Worm (Caenorhabditis elegans) whole organism, young adult: ENCODE results near the gene srh-19.

ENCODE experiments used
- B0019.2 ChIP-seq: fragments of 200-800 bp; sonication (Bioruptor generic); conservative IDR thresholded peaks from 2 replicates; pipeline ENCODE4 v1.3.6; 2022; ENCODE audit warnings: missing genetic modification reagents, missing genetic modification characterization, missing compliant biosample characterization
- F23B12.7 ChIP-seq: sonication (generic microtip); optimal IDR thresholded peaks from 2 replicates; lab custom pipeline; 2017; ENCODE audit warnings: missing genetic modification characterization, mild to moderate bottlenecking, missing compliant biosample characterization, antibody characterized with exemption, moderate library complexity; ENCODE audit not compliant: insufficient read depth
- F33H1.4 ChIP-seq: fragments of 200-800 bp; sonication (Bioruptor generic); IDR thresholded peaks from 2 replicates; pipeline ENCODE4 v1.3.6; 2022; ENCODE audit warnings: missing genetic modification reagents, missing genetic modification characterization, missing compliant biosample characterization
- F52B5.7 ChIP-seq: sonication (generic microtip); optimal IDR thresholded peaks from 2 replicates; lab custom pipeline; 2016; ENCODE audit warnings: mild to moderate bottlenecking, missing genetic modification characterization, missing compliant biosample characterization
- F55B11.4 ChIP-seq: sonication (generic microtip); optimal IDR thresholded peaks from 2 replicates; lab custom pipeline; 2016; ENCODE audit warnings: missing compliant biosample characterization, missing genetic modification characterization, borderline replicate concordance; ENCODE audit not compliant: insufficient read depth
- F57A8.1 ChIP-seq: fragments of 200-800 bp; sonication (Bioruptor generic); optimal IDR thresholded peaks from 2 replicates; lab custom pipeline; 2018; ENCODE audit warnings: mild to moderate bottlenecking, missing genetic modification characterization, moderate library complexity, missing compliant biosample characterization
- F57C9.4 ChIP-seq: sonication (generic microtip); optimal IDR thresholded peaks from 2 replicates; lab custom pipeline; 2017; ENCODE audit warnings: mild to moderate bottlenecking, missing genetic modification characterization, missing compliant biosample characterization
- Y56A3A.18 ChIP-seq: fragments of 200-800 bp; sonication (Bioruptor generic); IDR thresholded peaks from 2 replicates; pipeline ENCODE4 v1.3.6; 2022; ENCODE audit warnings: missing genetic modification reagents, missing genetic modification characterization, missing compliant biosample characterization
- Y79H2A.3 ChIP-seq: fragments of 200-800 bp; sonication (Bioruptor generic); conservative IDR thresholded peaks from 2 replicates; pipeline ENCODE4 v1.3.6; 2022; ENCODE audit warnings: missing genetic modification reagents, missing genetic modification characterization, missing compliant biosample characterization
- ZK185.1 ChIP-seq: sonication (generic microtip); optimal IDR thresholded peaks from 2 replicates; lab custom pipeline; 2016; ENCODE audit warnings: mild to moderate bottlenecking, missing genetic modification characterization, missing compliant biosample characterization; ENCODE audit not compliant: poor library complexity, severe bottlenecking
- akir-1 ChIP-seq: fragments of 200-800 bp; sonication (Bioruptor generic); optimal IDR thresholded peaks from 2 replicates; lab custom pipeline; 2018; ENCODE audit warnings: mild to moderate bottlenecking, missing genetic modification characterization, moderate library complexity, missing compliant biosample characterization
- aptf-3 ChIP-seq: fragments of 200-800 bp; sonication (Bioruptor generic); IDR thresholded peaks from 2 replicates; pipeline ENCODE4 v1.3.6; 2022; ENCODE audit warnings: missing genetic modification characterization, missing compliant biosample characterization
- atf-7 ChIP-seq: sonication (generic microtip); optimal IDR thresholded peaks from 2 replicates; lab custom pipeline; 2017; ENCODE audit warnings: mild to moderate bottlenecking, missing genetic modification characterization, missing compliant biosample characterization
- bed-1 ChIP-seq: fragments of 200-800 bp; sonication (Bioruptor generic); IDR thresholded peaks from 2 replicates; pipeline ENCODE4 v1.3.6; 2022; ENCODE audit warnings: missing genetic modification reagents, missing genetic modification characterization, missing compliant biosample characterization
- cebp-2 ChIP-seq: fragments of 200-800 bp; sonication (Bioruptor generic); IDR thresholded peaks from 2 replicates; pipeline ENCODE4 v1.3.6; 2022; ENCODE audit warnings: missing genetic modification characterization, missing compliant biosample characterization
- ceh-27 ChIP-seq: fragments of 200-800 bp; sonication (Bioruptor generic); optimal IDR thresholded peaks from 2 replicates; lab custom pipeline; 2018; ENCODE audit warnings: mild to moderate bottlenecking, missing genetic modification characterization, moderate library complexity, missing compliant biosample characterization
- ceh-40 ChIP-seq: fragments of 200-800 bp; sonication (Bioruptor generic); IDR thresholded peaks from 2 replicates; pipeline ENCODE4 v1.3.6; 2022; ENCODE audit warnings: missing genetic modification characterization, missing compliant biosample characterization
- ceh-58 ChIP-seq: fragments of 200-800 bp; sonication (Bioruptor generic); IDR thresholded peaks from 2 replicates; pipeline ENCODE4 v1.3.6; 2022; ENCODE audit warnings: missing genetic modification characterization, missing compliant biosample characterization
- ceh-91 ChIP-seq: fragments of 200-800 bp; sonication (Bioruptor generic); IDR thresholded peaks from 2 replicates; pipeline ENCODE4 v1.3.6; 2022; ENCODE audit warnings: missing genetic modification reagents, missing genetic modification characterization, missing compliant biosample characterization
- dox-1 ChIP-seq: fragments of 200-800 bp; sonication (Bioruptor generic); IDR thresholded peaks from 2 replicates; pipeline ENCODE4 v1.3.6; 2022; ENCODE audit warnings: missing genetic modification reagents, missing genetic modification characterization, missing compliant biosample characterization
- dpff-1 ChIP-seq: sonication (generic microtip); optimal IDR thresholded peaks from 2 replicates; lab custom pipeline; 2017; ENCODE audit warnings: mild to moderate bottlenecking, missing genetic modification characterization, missing compliant biosample characterization
- egl-44 ChIP-seq: fragments of 200-800 bp; sonication (Bioruptor generic); IDR thresholded peaks from 2 replicates; pipeline ENCODE4 v1.3.6; 2022; ENCODE audit warnings: missing genetic modification reagents, missing genetic modification characterization, missing compliant biosample characterization
- egrh-3 ChIP-seq: fragments of 200-800 bp; sonication (Bioruptor generic); IDR thresholded peaks from 2 replicates; pipeline ENCODE4 v1.3.6; 2022; ENCODE audit warnings: missing genetic modification reagents, missing genetic modification characterization, missing compliant biosample characterization
- ets-4 ChIP-seq: fragments of 200-800 bp; sonication (Bioruptor generic); optimal IDR thresholded peaks from 2 replicates; lab custom pipeline; 2018; ENCODE audit warnings: mild to moderate bottlenecking, missing genetic modification characterization, missing compliant biosample characterization
- hlh-12 ChIP-seq: sonication (generic microtip); optimal IDR thresholded peaks from 2 replicates; lab custom pipeline; 2016; ENCODE audit warnings: missing genetic modification characterization, missing compliant biosample characterization
- hrde-1 ChIP-seq: sonication (generic microtip); optimal IDR thresholded peaks from 2 replicates; lab custom pipeline; 2016; ENCODE audit warnings: missing genetic modification characterization, mild to moderate bottlenecking, missing compliant biosample characterization, moderate library complexity, missing genotype, missing genetic modification reagents, borderline replicate concordance
- hsf-1 ChIP-seq: fragments of 200-800 bp; sonication (Bioruptor generic); IDR thresholded peaks from 2 replicates; pipeline ENCODE4 v1.3.6; 2022; ENCODE audit warnings: missing genetic modification reagents, missing genetic modification characterization, missing compliant biosample characterization
- let-526 ChIP-seq: fragments of 200-800 bp; sonication (Bioruptor generic); IDR thresholded peaks from 2 replicates; pipeline ENCODE4 v1.3.6; 2022; ENCODE audit warnings: missing genetic modification reagents, missing genetic modification characterization, missing compliant biosample characterization
- let-607 ChIP-seq, 2 experiments: fragments of 200-800 bp in 1 of 2; sonication (Bioruptor generic) in 1 of 2; sonication (generic microtip) in 1 of 2; optimal IDR thresholded peaks; 2 replicates each; lab custom pipeline; 2016 to 2018; ENCODE audit warnings: mild to moderate bottlenecking in 2 of 2, missing compliant biosample characterization in 2 of 2, missing genetic modification characterization in 2 of 2, moderate library complexity in 2 of 2, missing genotype in 1 of 2
- lin-26 ChIP-seq: fragments of 200-800 bp; sonication (Bioruptor generic); IDR thresholded peaks from 2 replicates; pipeline ENCODE4 v1.3.6; 2022; ENCODE audit warnings: missing genetic modification reagents, missing genetic modification characterization, missing compliant biosample characterization
- lsy-27 ChIP-seq: sonication (generic microtip); optimal IDR thresholded peaks from 2 replicates; lab custom pipeline; 2017; ENCODE audit warnings: missing genetic modification characterization, mild to moderate bottlenecking, missing compliant biosample characterization, antibody characterized with exemption, missing genotype, borderline replicate concordance; ENCODE audit not compliant: insufficient read depth
- madf-3 ChIP-seq: fragments of 200-800 bp; sonication (Bioruptor generic); IDR thresholded peaks from 2 replicates; pipeline ENCODE4 v1.3.6; 2022; ENCODE audit warnings: missing genetic modification reagents, missing genetic modification characterization, missing compliant biosample characterization
- madf-6 ChIP-seq: fragments of 200-800 bp; sonication (Bioruptor generic); IDR thresholded peaks from 2 replicates; pipeline ENCODE4 v1.3.6; 2022; ENCODE audit warnings: missing genetic modification reagents, missing genetic modification characterization, missing compliant biosample characterization
- madf-8 ChIP-seq: fragments of 200-800 bp; sonication (Bioruptor generic); conservative IDR thresholded peaks from 2 replicates; pipeline ENCODE4 v1.3.6; 2022; ENCODE audit warnings: missing genetic modification reagents, missing genetic modification characterization, missing compliant biosample characterization
- mxl-1 ChIP-seq: sonication (generic microtip); optimal IDR thresholded peaks from 2 replicates; lab custom pipeline; 2016; ENCODE audit warnings: missing genetic modification characterization, missing compliant biosample characterization
- nhr-80 ChIP-seq: sonication (generic microtip); optimal IDR thresholded peaks from 2 replicates; lab custom pipeline; 2016; ENCODE audit warnings: missing genetic modification characterization, missing compliant biosample characterization
- pbrm-1 ChIP-seq: fragments of 200-800 bp; sonication (Bioruptor generic); IDR thresholded peaks from 2 replicates; pipeline ENCODE4 v1.3.6; 2022; ENCODE audit warnings: missing genetic modification reagents, missing genetic modification characterization, missing compliant biosample characterization
- pha-4 ChIP-seq: fragments of 150-350 bp; sonication (generic microtip); optimal IDR thresholded peaks from 2 replicates; lab custom pipeline; 2014; ENCODE audit warnings: missing biosample characterization, missing genetic modification reagents, missing genetic modification characterization
- rcor-1 ChIP-seq: fragments of 200-800 bp; sonication (Bioruptor generic); IDR thresholded peaks from 2 replicates; pipeline ENCODE4 v1.3.6; 2022; ENCODE audit warnings: missing genetic modification reagents, missing genetic modification characterization, missing compliant biosample characterization
- sea-2 ChIP-seq: fragments of 200-800 bp; sonication (Bioruptor generic); IDR thresholded peaks from 2 replicates; pipeline ENCODE4 v1.3.6; 2022; ENCODE audit warnings: missing genetic modification characterization, missing compliant biosample characterization
- snpc-4 ChIP-seq, 5 experiments: fragments of 150-350 bp in 1 of 5; sonication (generic microtip) in 4 of 5; optimal IDR thresholded peaks; 2 replicates each; lab custom pipeline; 2014 to 2018; ENCODE audit warnings: missing genetic modification characterization in 5 of 5, missing biosample characterization in 3 of 5, antibody characterized with exemption in 2 of 5, mild to moderate bottlenecking in 2 of 5, missing compliant biosample characterization in 2 of 5, missing genotype in 2 of 5, moderate library complexity in 2 of 5, missing genetic modification reagents in 1 of 5
- somi-1 ChIP-seq: fragments of 200-800 bp; sonication (Bioruptor generic); optimal IDR thresholded peaks from 2 replicates; lab custom pipeline; 2018; ENCODE audit warnings: mild to moderate bottlenecking, missing genetic modification characterization, missing compliant biosample characterization
- tlf-1 ChIP-seq: fragments of 200-800 bp; sonication (Bioruptor generic); optimal IDR thresholded peaks from 2 replicates; lab custom pipeline; 2018; ENCODE audit warnings: mild to moderate bottlenecking, missing genetic modification characterization, missing compliant biosample characterization
- unc-130 ChIP-seq: sonication (generic microtip); optimal IDR thresholded peaks from 2 replicates; lab custom pipeline; 2016; ENCODE audit warnings: missing genetic modification reagents, missing genetic modification characterization, missing compliant biosample characterization
- zim-3 ChIP-seq: sonication (generic microtip); optimal IDR thresholded peaks from 2 replicates; lab custom pipeline; 2017; ENCODE audit warnings: mild to moderate bottlenecking, missing genetic modification characterization, moderate library complexity, missing compliant biosample characterization
- ztf-3 ChIP-seq: fragments of 200-800 bp; sonication (Bioruptor generic); optimal IDR thresholded peaks from 2 replicates; lab custom pipeline; 2018; ENCODE audit warnings: mild to moderate bottlenecking, missing genetic modification characterization, missing compliant biosample characterization
- ztf-6 ChIP-seq: fragments of 200-800 bp; sonication (Bioruptor generic); IDR thresholded peaks from 2 replicates; pipeline ENCODE4 v1.3.6; 2022; ENCODE audit warnings: missing genetic modification reagents, missing genetic modification characterization, missing compliant biosample characterization

The srh-19 gene

DNA sequence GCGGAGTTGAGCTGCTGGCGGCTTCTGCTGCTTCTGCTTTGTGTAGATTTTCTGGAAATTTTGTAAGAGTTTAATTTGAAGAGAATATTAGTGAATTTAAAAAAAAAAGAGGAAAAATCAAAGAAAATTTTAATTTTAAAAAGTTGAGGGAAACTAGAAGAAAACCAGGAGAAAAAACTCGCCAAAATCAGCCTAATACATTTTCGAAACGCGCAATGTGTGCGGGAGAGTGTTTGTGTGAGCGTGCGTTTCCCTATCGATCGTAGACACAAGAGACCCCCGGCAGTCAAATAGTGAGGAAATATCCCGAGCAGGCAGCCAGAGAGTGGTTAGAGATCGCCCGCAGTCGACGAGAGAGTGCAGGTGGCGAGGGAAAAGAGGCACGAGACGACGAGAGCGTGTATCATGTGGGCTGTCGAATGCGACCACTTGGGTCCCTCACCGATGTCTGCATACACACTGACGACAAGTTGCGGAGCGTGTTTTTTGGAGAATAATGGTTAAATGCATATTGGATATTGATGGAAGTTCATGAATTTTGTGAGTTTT lies 33.7 kb downstream of the srh-19 start, which contains the start of gene zfp-3 (continued):
- TF ChIP-seq atf-7 (tag; lab: Kevin White, UChicago) (peak; percentile 92), ceh-58 (GFP tag; lab: Robert Waterston, UW) (no peak), cebp-2 (no peak), snpc-4 (GFP tag; optimal IDR thresholded peaks at IDR 0.05; lab: Kevin White, UChicago) (peak; percentile 55), snpc-4 (tag; optimal IDR thresholded peaks at IDR 0.05; lab: Kevin White, UChicago) (peak; percentile 45 to 78 (median 68)), B0019.2 (GFP tag; lab: Robert Waterston, UW) (no peak), madf-6 (GFP tag; lab: Robert Waterston, UW) (no peak), ZK185.1 (peak; percentile 87), zim-3 (tag; lab: Kevin White, UChicago) (no peak), ceh-27 (GFP tag; lab: Kevin White, UChicago) (peak; percentile 95), mxl-1 (tag; lab: Kevin White, UChicago) (no peak), sea-2 (GFP tag; lab: Robert Waterston, UW) (peak; percentile 47; the same call in 1 of the 2 replicates), unc-130 (GFP tag; lab: Kevin White, UChicago) (no peak), aptf-3 (GFP tag; lab: Robert Waterston, UW) (no peak), F33H1.4 (GFP tag; lab: Robert Waterston, UW) (peak; percentile 56), bed-1 (GFP tag; lab: Robert Waterston, UW) (no peak), let-607 (tag; optimal IDR thresholded peaks at IDR 0.05; lab: Kevin White, UChicago) (peak in 1 of 2 experiments; percentile 64), let-526 (GFP tag; lab: Robert Waterston, UW) (peak; percentile 80; the same call in 1 of the 2 replicates), ztf-6 (no peak), Y56A3A.18 (GFP tag; lab: Robert Waterston, UW) (0 out of 2 replicates have a peak, but pooled peaks have one; percentile 50), F55B11.4 (tag; lab: Kevin White, UChicago) (no peak), somi-1 (GFP tag; lab: Kevin White, UChicago) (peak; percentile 75), nhr-80 (tag; lab: Kevin White, UChicago) (peak; percentile 76), lsy-27 (tag; lab: Kevin White, UChicago) (no peak), madf-3 (GFP tag; lab: Robert Waterston, UW) (no peak), F52B5.7 (tag; lab: Kevin White, UChicago) (peak; percentile 31), hlh-12 (tag; lab: Kevin White, UChicago) (no peak), Y79H2A.3 (GFP tag; lab: Robert Waterston, UW) (no peak), ets-4 (peak; percentile 19), tlf-1 (peak; percentile 56), rcor-1 (GFP tag; lab: Robert Waterston, UW) (peak; percentile 55), pbrm-1 (GFP tag; lab: Robert Waterston, UW) (peak; percentile 90), lin-26 (GFP tag; lab: Robert Waterston, UW) (peak; percentile 59), F57A8.1 (no peak), ceh-91 (no peak), dox-1 (GFP tag; lab: Robert Waterston, UW) (peak; percentile 85), dpff-1 (tag; lab: Kevin White, UChicago) (no peak), egl-44 (GFP tag; lab: Robert Waterston, UW) (peak; percentile 83), F57C9.4 (no peak), pha-4 (tag; lab: Kevin White, UChicago) (peak; percentile 84), madf-8 (GFP tag; lab: Robert Waterston, UW) (no peak), ceh-40 (GFP tag; lab: Robert Waterston, UW) (no peak), akir-1 (GFP tag; lab: Kevin White, UChicago) (peak; percentile 76), F23B12.7 (tag; lab: Kevin White, UChicago) (no peak), egrh-3 (GFP tag; lab: Robert Waterston, UW) (peak; percentile 47; the same call in 1 of the 2 replicates), hsf-1 (no peak), hrde-1 (tag; lab: Kevin White, UChicago) (no peak), ztf-3 (no peak)
